Fruit fly (Drosophila melanogaster): ENCODE results near the gene Mob2.

DNA sequence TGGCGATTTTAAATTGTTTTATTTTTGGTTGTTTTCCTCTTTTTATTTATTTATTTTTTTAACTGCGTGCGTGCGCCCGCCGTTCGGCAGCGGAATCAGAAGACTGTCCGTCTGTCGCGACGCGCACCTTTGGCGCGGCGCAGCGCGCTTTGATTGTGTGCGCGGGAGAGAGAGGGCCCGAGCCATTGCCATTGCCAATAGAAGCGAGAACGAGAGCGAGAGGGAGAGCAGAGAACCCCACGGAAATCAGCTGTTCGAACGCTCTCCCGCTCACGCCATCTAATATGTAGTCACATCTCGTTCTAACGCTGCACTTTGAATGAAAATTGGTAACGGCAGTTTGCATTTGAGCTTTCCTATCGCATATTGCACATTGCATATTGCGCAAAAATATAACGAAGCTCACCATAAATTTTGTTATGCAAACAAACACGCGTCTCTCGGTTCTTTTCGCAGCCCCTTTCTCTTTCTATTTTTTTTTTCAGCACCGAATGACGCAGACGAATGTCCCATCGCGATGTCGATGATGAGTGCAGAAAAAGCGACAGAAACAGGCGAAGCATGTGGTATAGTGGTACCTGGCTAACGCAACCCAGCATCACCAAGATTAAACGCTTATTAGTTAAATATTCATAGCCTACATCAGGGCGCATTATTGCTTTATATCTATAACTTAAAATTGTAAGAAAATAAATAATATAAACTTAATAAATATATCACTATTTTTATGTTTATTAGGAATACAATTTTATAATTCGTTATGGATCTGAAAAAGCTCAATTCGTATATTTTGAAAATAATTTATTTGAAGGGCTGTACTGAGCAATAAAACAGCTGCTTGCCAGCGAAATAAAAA lies 27.4 kb downstream of the Mob2 start:
- no peak for TF ChIP-seq br (optimal IDR thresholded peaks at IDR 0.05)
- TF ChIP-seq Rfx (GFP tag; IDR thresholded peaks at IDR 0.05): peak; percentile 51; the same call in 1 of the 2 replicates
- no peak for TF ChIP-seq klu (GFP tag; IDR thresholded peaks at IDR 0.05)

All from whole organism, embryonic.